Worm (Caenorhabditis elegans) whole organism, late embryonic: ENCODE data around the gene F35B3.3.

Source experiments
- C38D4.7 ChIP-seq: fragments of 200-800 bp; sonication (Bioruptor generic); optimal IDR thresholded peaks from 2 replicates; lab custom pipeline; 2018; ENCODE audit warnings: mild to moderate bottlenecking, missing genetic modification characterization, moderate library complexity, missing compliant biosample characterization
- F13H6.1 ChIP-seq: sonication (generic microtip); optimal IDR thresholded peaks from 2 replicates; lab custom pipeline; 2016; ENCODE audit warnings: missing genetic modification characterization, missing compliant biosample characterization
- ama-1 ChIP-seq: fragments of 150-350 bp; optimal IDR thresholded peaks from 2 replicates; lab custom pipeline; 2014
- ceh-9 ChIP-seq: sonication (generic microtip); optimal IDR thresholded peaks from 2 replicates; lab custom pipeline; 2016; ENCODE audit warnings: mild to moderate bottlenecking, missing genetic modification characterization, inconsistent platforms, missing compliant biosample characterization
- dmd-4 ChIP-seq: sonication (generic microtip); optimal IDR thresholded peaks from 2 replicates; lab custom pipeline; 2016; ENCODE audit warnings: borderline replicate concordance, missing genetic modification characterization, missing compliant biosample characterization
- elt-4 ChIP-seq: sonication (generic microtip); optimal IDR thresholded peaks from 2 replicates; lab custom pipeline; 2016; ENCODE audit warnings: missing genetic modification characterization, missing compliant biosample characterization
- ets-4 ChIP-seq: sonication (generic microtip); optimal IDR thresholded peaks from 2 replicates; lab custom pipeline; 2016; ENCODE audit warnings: missing genetic modification characterization, missing compliant biosample characterization
- fkh-10 ChIP-seq: fragments of 150-350 bp; optimal IDR thresholded peaks from 2 replicates; lab custom pipeline; 2014; ENCODE audit warnings: missing biosample characterization, missing genetic modification reagents, missing genetic modification characterization
- nfya-1 ChIP-seq: sonication (generic microtip); optimal IDR thresholded peaks from 2 replicates; lab custom pipeline; 2017; ENCODE audit warnings: missing genetic modification characterization, mild to moderate bottlenecking, missing compliant biosample characterization, antibody characterized with exemption, moderate library complexity
- odd-2 ChIP-seq: sonication (generic microtip); optimal IDR thresholded peaks from 2 replicates; lab custom pipeline; 2017; ENCODE audit warnings: antibody characterized with exemption, mild to moderate bottlenecking, missing genetic modification characterization, missing compliant biosample characterization
- pha-4 ChIP-seq: fragments of 150-350 bp; optimal IDR thresholded peaks from 2 replicates; lab custom pipeline; 2018; ENCODE audit warnings: missing biosample characterization, missing genetic modification reagents, missing genetic modification characterization
- tbx-2 ChIP-seq: sonication (generic microtip); optimal IDR thresholded peaks from 2 replicates; lab custom pipeline; 2016; ENCODE audit warnings: missing genetic modification characterization, missing compliant biosample characterization
- zip-5 ChIP-seq: sonication (generic microtip); optimal IDR thresholded peaks from 2 replicates; lab custom pipeline; 2016; ENCODE audit warnings: missing genetic modification characterization, missing compliant biosample characterization

DNA sequence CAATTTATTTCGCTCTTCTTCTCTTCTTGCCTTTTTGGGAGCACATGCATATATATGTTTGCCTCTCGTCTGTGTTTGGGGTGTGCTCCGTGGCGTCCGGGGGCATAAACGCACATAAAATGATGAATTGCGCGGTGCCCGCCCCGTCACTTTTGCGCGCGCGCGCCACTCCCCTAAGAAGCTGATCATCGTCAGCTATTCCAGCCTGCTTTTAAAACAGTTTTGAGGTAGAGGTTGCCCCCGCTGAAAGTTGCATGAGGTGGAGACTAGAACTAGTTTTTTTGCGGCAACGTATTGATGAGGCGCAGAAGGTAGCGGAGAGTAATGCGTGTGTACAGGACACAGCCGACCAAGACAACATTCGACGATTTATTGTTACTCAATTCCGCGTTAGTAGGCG lies 13.6 kb upstream of the F35B3.3 start:
- TF ChIP-seq tbx-2 (tag; lab: Kevin White, UChicago): no peak
- TF ChIP-seq nfya-1 (tag; lab: Kevin White, UChicago): no peak
- TF ChIP-seq ama-1: no peak
- no peak for TF ChIP-seq odd-2 (tag; lab: Kevin White, UChicago)
- TF ChIP-seq pha-4: no peak
- no peak for TF ChIP-seq F13H6.1
- TF ChIP-seq elt-4: no peak
- no peak for TF ChIP-seq C38D4.7 (GFP tag; lab: Kevin White, UChicago)
- TF ChIP-seq dmd-4 (tag; lab: Kevin White, UChicago): no peak
- no peak for TF ChIP-seq zip-5 (tag; lab: Kevin White, UChicago)
- no peak for TF ChIP-seq ceh-9
- TF ChIP-seq ets-4 (tag; lab: Kevin White, UChicago): no peak
- no peak for TF ChIP-seq fkh-10 (GFP tag; lab: Kevin White, UChicago)
